Worm (Caenorhabditis elegans): ENCODE measurements around the gene F07C6.3.

F07C6.3 gene

DNA sequence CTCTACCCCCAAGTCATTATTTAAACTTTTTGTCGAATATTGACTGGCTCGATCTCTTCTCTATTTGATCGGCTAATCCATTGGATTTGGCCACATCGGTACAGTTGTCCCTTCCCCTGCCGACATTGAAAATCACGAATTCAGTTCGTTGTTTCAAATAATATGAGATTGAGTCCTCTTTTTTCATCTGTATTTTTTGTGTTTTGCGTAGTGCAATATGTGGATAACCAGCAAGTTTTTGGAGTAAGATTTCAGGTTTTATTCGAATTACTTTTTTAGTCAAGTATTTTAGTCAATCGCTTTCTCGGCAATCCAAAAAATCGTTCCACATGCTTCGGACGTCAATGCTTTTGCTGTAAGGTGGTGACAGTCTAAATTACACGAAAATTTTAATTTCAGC, at the start of gene F07C6.3:
Gene F07C6.3 (plus strand): TSS at position 148 of the 400 bp plus-strand sequence.
- TF ChIP-seq unc-62 (GFP tag; optimal IDR thresholded peaks at IDR 0.05), result no peak

DNA sequence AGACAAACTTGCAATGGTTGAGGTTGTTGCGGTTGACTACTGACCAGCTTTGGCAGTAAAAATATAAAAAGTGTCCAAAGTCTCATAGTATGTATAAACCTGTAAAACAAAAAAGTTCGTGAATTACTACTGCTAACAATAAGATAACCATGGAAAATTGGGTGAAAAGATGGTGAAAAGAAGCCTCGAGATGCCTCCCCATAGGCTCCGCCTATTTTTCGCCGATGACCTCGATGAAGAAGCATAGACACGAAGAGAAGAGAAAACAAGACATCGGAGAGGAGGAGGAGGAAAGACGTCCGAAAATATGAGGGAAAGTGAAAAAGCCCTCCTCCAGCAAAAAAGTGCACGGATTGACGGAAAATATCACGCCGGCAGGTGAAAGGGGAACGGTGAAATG, 47.6 kb upstream of the F07C6.3 start, which contains the start of gene T23F6.5:
Gene T23F6.5 (minus strand): TSS at position 101 of the 400 bp plus-strand sequence.
- TF ChIP-seq unc-62 (GFP tag; optimal IDR thresholded peaks at IDR 0.05), result no peak

DNA sequence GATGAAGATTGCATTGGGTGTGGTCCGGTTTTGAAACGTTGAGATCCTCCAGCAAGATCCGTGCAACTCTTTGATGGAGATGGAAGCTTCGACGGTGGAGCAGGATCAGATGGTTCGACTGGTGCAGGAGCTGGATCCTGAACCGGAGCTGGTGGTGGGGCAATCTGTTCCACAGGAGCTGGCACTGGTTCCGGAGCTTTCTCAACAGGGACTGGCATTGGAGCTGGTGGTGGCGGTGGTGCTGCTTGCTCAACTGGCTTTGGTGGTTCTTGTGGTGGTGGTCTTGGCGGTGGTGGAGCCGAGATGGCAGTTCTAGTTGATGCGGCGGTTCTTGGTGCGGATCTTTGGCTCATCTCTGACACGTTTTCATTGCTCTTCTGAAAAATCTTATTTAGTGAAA, 45.4 kb upstream of the F07C6.3 start:
- no peak for TF ChIP-seq unc-62 (GFP tag; optimal IDR thresholded peaks at IDR 0.05)

DNA sequence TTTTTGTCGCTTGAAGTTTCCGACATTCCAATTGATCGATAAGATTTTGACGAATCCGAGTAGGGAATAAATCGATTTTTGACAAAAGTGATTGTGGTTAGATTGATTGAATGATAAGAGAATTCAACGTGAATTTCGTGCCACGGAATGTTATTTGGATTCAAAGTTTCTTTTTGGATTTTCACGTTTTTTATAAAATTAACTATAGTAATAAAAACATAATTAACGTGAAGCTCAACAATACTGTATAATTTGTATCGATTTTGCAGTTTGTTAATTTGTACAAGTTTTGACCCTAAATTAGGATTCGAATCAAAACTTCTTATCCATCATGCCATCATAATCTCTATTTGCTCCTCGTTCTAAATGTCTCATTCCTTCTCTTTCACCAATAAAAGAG, 44.3 kb upstream of the F07C6.3 start, which contains the start of gene C36H8.1:
Gene C36H8.1 (minus strand): TSS at position 101 of the 400 bp plus-strand sequence.
- no peak for TF ChIP-seq unc-62 (GFP tag; optimal IDR thresholded peaks at IDR 0.05)

DNA sequence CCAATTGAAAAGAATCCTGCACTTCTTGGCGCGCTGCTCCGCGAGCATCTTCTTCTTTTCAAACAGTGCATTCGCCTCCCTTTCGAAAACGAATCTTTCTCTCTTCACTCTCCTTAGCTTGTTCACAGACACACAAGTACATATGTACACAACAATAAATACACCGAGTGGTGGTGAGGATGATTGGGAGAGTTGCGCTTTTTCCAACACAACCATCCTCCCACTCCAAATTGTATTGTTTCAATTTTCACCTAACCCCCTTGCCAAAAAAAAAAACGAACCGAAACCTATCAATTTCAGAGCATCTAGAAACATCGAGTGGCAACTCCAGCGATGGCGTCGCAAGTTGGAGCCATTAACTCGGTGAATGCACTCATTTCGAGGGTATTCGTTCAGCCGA, 42.8 kb upstream of the F07C6.3 start, which contains the start of gene inx-6:
Gene inx-6 (plus strand): TSS at position 301 of the 400 bp plus-strand sequence.
- no peak for TF ChIP-seq unc-62 (GFP tag; optimal IDR thresholded peaks at IDR 0.05)

DNA sequence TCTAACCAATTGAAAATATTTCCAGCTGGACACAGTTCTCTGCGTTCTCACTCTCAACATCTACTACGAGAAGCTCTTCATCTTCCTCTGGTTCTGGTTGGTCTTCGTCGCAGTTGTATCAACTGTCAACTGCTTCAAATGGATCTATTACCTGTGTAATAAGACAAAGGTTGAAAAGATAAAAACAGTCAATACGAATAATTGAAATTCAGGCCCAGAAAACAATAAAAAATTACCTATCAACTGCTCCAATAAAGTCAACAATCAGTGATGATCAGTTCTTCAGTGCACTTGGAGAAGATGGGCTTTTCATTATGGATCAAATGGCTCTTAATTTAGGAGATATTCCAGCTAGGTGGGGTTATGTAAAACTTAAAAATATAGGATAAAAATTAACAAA, 40.3 kb upstream of the F07C6.3 start:
- TF ChIP-seq unc-62 (GFP tag; optimal IDR thresholded peaks at IDR 0.05), result no peak

DNA sequence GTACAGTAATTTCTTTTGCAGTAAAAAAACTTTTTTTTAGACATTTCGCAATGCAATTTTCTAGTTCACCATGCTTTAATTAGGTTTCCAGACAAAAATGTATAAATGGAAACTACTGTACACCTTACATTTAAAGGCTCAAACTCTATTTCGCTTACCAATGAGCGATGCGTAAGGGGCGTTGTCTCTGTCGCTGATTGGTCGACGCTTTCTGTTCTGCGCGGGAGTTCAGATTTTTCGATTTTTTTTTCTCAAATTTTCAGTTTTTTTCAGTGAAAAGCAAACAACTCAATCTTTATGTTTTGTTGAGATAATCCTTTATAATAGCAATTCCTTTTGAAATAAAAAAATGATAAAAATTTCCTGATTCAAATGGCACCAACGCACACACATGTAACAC, 34.9 kb upstream of the F07C6.3 start:
- TF ChIP-seq unc-62 (GFP tag; optimal IDR thresholded peaks at IDR 0.05), result no peak

DNA sequence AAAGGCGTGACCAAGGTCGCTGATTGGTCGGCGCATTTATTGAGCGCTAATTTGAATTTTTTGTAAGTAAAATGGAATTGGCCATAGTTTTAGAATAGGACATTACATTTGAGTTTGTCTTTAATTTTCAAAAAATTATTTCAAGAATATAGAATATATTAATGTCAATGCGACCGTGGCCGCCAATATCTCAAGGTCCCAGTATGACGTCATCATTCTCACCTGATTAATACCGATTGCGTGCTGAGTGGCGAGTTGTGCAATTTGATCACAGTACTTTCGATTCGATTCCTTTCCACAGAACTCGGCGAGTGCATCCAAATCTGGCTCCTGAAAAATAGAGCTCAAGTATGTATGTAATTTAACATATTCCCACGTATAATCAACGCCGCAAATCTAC, 33.4 kb upstream of the F07C6.3 start:
- TF ChIP-seq unc-62 (GFP tag; optimal IDR thresholded peaks at IDR 0.05), result no peak

DNA sequence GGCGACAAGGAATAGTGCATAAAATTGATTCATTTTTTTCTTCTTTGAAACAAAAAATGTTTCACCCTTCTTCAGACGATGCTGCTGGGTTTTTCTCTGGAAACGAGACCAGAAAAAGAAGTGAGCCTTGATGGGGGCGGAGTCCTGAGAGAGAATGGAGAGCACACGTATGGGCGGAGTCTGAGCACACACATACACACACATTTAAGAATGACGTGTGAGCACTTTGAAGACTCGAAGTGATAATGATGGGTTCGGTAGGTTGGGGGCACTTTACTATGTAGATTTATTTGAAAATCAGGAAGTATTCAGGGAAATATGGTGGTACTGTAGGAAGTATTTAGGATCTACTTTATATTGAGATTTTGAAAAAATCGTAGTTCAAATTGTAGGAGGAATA, 31.6 kb upstream of the F07C6.3 start, which contains the start of gene flp-9:
Gene flp-9 (minus strand): TSS at position 101 of the 400 bp plus-strand sequence.
- TF ChIP-seq unc-62 (GFP tag; optimal IDR thresholded peaks at IDR 0.05), result no peak

DNA sequence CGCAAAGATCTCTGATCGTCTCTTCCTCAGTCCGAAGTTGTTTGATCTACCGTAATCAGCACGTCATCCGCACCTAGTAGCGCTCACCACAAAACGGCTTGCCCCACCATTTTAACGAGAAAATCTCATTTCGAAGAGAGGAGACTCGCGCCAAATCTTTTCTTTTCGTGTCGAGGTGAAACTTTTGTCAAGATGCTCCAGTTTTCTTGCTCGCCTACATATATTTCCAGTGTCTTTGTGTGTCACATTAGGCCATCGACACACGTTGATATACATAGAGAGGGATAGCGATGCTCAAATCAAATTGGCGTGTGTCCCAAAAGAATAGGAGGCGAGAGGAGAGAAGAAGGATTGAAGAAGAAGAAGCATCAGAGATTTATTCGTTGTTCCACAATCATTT, 26.3 kb upstream of the F07C6.3 start:
- TF ChIP-seq unc-62 (GFP tag; optimal IDR thresholded peaks at IDR 0.05), result no peak

DNA sequence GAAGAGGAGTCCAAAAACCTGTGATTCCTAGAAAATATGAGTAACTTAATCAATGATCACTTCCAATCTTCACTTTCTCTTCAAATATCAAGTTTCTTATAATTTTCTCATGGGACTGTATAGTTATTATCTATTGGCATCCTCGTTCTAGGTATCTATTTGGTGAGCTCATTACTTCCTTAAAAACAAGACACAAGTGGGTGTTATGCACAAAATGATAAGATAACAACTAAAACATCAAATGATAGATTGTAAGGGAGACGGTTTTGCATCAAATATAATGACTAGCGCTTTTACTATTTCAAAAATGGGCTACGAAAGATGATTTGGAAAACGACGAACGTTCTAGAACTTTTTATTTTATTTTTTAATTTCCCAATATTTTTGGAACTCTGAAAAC, 24.0 kb upstream of the F07C6.3 start, which contains the start of gene ZK897.10:
Gene ZK897.10 (plus strand): TSS at position 285 of the 400 bp plus-strand sequence.
- TF ChIP-seq unc-62 (GFP tag; optimal IDR thresholded peaks at IDR 0.05), result no peak

DNA sequence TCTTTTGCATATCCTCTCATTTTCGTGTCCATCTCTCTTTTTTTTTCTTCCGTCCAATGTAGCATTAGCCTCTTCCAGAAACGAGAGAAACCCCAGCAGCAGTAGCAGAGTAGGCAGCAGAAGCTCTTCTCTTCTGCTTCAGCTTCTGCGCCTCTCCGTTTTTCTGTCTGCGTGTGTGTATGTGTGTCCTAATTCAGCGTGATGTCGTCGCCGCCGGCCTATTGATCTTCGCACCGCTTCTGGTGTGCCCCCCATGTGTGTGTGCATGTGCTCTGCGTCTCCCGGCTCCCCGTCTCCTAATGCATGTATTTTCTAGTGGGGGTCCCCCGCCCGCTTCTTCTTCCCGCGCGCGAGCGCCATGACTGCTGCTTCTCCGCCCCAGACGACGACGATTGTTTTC, 17.6 kb upstream of the F07C6.3 start:
- TF ChIP-seq unc-62 (GFP tag; optimal IDR thresholded peaks at IDR 0.05), result no peak

DNA sequence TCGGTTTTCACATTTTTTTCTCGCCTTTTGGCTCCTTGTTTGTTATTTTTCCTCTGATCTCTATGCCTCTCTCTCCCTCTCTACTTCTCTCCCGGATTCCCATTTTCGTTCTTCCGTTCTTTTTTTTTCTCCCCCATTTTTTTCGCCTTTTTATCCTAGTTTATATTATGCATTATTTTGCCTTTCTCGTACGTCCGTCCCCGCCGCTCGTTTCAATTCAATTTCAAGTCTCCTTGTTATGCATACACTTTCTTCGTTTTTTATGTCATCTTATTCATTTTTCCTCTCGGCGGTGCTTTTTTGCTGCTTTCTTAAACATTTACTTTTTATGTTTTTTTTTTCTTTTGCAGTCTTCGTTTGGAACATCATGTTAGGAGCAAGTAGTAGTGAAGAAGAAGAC, 15.5 kb upstream of the F07C6.3 start, which contains the start of gene unc-31:
Gene unc-31 (plus strand): TSS at position 349 of the 400 bp plus-strand sequence.
- no peak for TF ChIP-seq unc-62 (GFP tag; optimal IDR thresholded peaks at IDR 0.05)

DNA sequence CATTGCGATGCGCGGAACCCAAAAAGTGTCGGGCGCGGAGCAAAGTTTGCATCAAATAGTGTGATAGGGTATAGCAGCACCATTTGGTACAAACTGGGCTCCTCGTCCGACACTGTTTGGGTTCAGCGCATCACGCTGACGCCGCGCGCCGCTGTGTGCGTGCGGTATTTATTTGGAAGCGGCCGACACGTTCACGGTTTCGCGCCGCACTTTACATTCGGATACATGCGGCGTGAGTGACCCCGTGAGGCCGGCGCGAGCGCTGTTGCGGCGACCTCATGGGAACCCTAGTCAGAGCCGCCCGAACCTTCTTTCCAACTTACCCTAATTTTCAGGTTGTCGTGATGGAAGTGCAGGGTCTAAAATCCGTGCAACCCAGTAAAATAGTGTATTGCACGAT, 8.1 kb upstream of the F07C6.3 start:
- no peak for TF ChIP-seq unc-62 (GFP tag; optimal IDR thresholded peaks at IDR 0.05)

DNA sequence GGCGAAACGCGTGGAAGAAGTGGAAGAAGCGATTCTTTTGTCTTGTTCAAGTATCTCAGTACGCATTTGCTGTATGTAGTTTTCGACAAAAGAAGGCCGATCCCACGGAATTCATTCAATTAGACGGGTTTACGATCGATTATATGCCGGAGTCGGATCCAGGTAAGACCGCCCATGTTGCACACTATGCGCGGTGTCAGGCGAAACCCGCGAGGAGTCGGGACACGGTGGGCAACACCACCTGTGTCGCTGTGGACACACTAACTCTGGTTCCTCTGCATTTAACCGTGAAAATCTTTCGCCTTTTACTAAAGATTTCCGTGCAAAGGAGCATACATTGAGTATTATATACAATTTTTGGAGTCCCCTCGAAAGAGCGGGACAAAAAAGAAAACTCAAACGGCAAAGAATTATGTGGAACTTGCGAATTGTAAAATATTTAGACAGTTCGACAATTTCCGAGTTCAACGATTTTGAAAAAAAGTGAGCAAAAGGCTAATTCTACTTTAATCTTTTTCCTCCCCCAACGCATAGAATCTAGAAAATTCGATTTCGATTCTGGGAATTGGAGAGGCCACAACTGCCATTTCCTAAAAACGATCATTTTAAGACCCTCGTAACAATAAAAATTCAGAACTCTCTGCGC, 7.1 kb upstream of the F07C6.3 start:
- no peak for TF ChIP-seq unc-62 (GFP tag; optimal IDR thresholded peaks at IDR 0.05)

DNA sequence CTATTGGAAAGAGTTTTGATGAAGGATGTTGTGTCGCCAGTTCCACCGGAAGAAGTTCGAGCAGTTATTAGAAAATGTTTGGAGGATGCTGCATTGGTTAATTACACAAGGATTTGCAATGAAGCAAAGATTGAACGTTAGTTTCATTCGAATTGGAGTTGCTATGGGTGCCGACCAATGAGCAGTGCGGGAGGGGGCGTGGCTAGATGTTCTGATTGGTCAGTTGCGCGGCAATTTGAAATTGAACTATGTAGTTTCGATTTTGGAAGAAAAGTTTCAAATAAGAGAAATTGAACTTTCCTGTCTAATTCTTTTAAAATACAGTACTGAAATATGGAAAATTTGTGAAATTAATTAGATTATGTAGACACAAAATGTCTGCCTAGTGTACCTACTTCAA, 5.9 kb upstream of the F07C6.3 start:
- TF ChIP-seq unc-62 (GFP tag; optimal IDR thresholded peaks at IDR 0.05), result no peak

DNA sequence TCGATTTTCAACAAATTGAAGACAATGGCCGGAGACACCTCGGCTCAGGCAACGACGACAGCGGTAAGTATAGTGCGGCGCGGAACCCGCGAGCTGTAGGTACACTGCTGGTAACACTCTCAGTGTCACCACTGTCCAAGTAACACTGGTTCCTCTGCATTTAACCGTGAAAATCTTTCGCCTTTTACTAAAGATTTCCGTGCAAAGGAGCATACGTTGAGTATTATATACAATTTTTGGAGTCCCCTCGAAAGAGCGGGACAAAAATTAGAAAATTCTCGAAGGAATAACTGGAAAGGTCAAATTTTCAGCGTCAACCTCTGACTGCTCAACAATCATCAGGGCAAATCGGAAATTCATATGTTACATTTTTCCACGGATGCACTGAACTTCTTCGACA, 3.0 kb upstream of the F07C6.3 start:
- no peak for TF ChIP-seq unc-62 (GFP tag; optimal IDR thresholded peaks at IDR 0.05)

DNA sequence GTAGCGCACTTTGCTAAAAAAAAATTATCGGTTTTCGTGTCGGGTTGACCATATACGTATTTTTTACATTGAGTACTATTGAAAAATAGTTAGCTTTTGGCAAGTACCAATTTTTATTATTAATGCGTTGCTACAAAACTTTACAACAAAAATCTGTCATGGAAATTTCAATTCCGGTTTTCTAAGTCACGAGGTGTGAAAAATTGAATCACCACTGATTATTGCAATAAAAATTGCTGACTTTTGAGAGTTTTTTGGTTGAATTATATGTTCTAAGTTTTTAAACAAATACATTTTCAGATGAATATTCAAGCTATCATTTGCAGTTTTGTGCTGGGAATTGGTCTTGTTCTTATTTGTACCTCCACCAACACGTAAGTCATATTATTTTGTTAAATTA, 1.8 kb downstream of the F07C6.3 start, which contains the start of gene F07C6.2:
Gene F07C6.2 (plus strand): TSS at position 301 of the 400 bp plus-strand sequence.
- no peak for TF ChIP-seq unc-62 (GFP tag; optimal IDR thresholded peaks at IDR 0.05)

Data from whole organism, dauer.